Worm (Caenorhabditis elegans) whole organism, L1 larva: ENCODE measurements around the gene msp-64.

Experiments
- C04F5.9 ChIP-seq: sonication (generic microtip); optimal IDR thresholded peaks from 2 replicates; lab custom pipeline; 2016; ENCODE audit warnings: missing genetic modification characterization, missing compliant biosample characterization
- C16A3.4 ChIP-seq: fragments of 150-350 bp; optimal IDR thresholded peaks from 2 replicates; lab custom pipeline; 2014; ENCODE audit warnings: missing biosample characterization, missing genetic modification characterization
- F16B12.6 ChIP-seq: fragments of 150-350 bp; optimal IDR thresholded peaks from 2 replicates; lab custom pipeline; 2014; ENCODE audit warnings: missing biosample characterization, missing genetic modification characterization
- aha-1 ChIP-seq: fragments of 150-350 bp; optimal IDR thresholded peaks from 2 replicates; lab custom pipeline; 2014; ENCODE audit warnings: missing biosample characterization, missing genetic modification characterization
- aly-2 ChIP-seq: fragments of 150-350 bp; optimal IDR thresholded peaks from 2 replicates; lab custom pipeline; 2014; ENCODE audit warnings: missing biosample characterization, missing genetic modification characterization
- ceh-63 ChIP-seq: fragments of 200-800 bp; sonication (Bioruptor generic); optimal IDR thresholded peaks from 2 replicates; lab custom pipeline; 2018; ENCODE audit warnings: mild to moderate bottlenecking, missing genetic modification characterization, missing compliant biosample characterization
- ceh-8 ChIP-seq: fragments of 200-800 bp; sonication (Bioruptor generic); optimal IDR thresholded peaks from 2 replicates; lab custom pipeline; 2018; ENCODE audit warnings: mild to moderate bottlenecking, missing genetic modification characterization, moderate library complexity, missing compliant biosample characterization
- ceh-82 ChIP-seq, 3 experiments: fragments of 150-350 bp in 1 of 3; sonication (generic microtip) in 2 of 3; optimal IDR thresholded peaks; 2 replicates each; lab custom pipeline; 2014 to 2017; ENCODE audit warnings: missing biosample characterization in 3 of 3, missing genetic modification characterization in 3 of 3
- ceh-88 ChIP-seq: fragments of 200-800 bp; sonication (Bioruptor generic); IDR thresholded peaks from 2 replicates; pipeline ENCODE4 v1.3.6; 2022; ENCODE audit warnings: missing genetic modification characterization, missing compliant biosample characterization
- ces-1 ChIP-seq: fragments of 150-350 bp; optimal IDR thresholded peaks from 2 replicates; lab custom pipeline; 2014; ENCODE audit warnings: missing biosample characterization, missing genetic modification reagents, missing genetic modification characterization
- dpl-1 ChIP-seq, 3 experiments: fragments of 150-350 bp in 2 of 3; sonication (generic microtip) in 1 of 3; optimal IDR thresholded peaks; 2 replicates each; lab custom pipeline; 2014 to 2017; ENCODE audit warnings: missing biosample characterization in 3 of 3, missing genetic modification characterization in 3 of 3, missing genetic modification reagents in 3 of 3
- dsc-1 ChIP-seq: sonication (generic microtip); optimal IDR thresholded peaks from 2 replicates; lab custom pipeline; 2016; ENCODE audit warnings: mild to moderate bottlenecking, missing genetic modification characterization, missing compliant biosample characterization
- efl-1 ChIP-seq, 4 experiments: fragments of 150-350 bp; optimal IDR thresholded peaks in 3 of 4; peaks in 1 of 4; 1 replicate in 1 of 4; 2 replicates in 3 of 4; lab custom pipeline; 2014; ENCODE audit warnings: missing biosample characterization in 2 of 4, missing genetic modification characterization in 2 of 4, missing genetic modification reagents in 2 of 4
- elt-3 ChIP-seq, 6 experiments: fragments of 150-350 bp in 1 of 6; sonication (generic microtip); optimal IDR thresholded peaks; 2 replicates each; lab custom pipeline; 2017 to 2018; ENCODE audit warnings: missing biosample characterization in 6 of 6, missing genetic modification characterization in 6 of 6, inconsistent platforms in 1 of 6
- fos-1 ChIP-seq: fragments of 150-350 bp; optimal IDR thresholded peaks from 2 replicates; lab custom pipeline; 2014; ENCODE audit warnings: missing biosample characterization, missing genetic modification characterization
- grh-1 ChIP-seq: fragments of 200-800 bp; sonication (Bioruptor generic); IDR thresholded peaks from 2 replicates; pipeline ENCODE4 v1.3.6; 2022; ENCODE audit warnings: missing genetic modification reagents, missing genetic modification characterization, missing compliant biosample characterization
- hlh-17 ChIP-seq: fragments of 200-800 bp; sonication (Bioruptor generic); optimal IDR thresholded peaks from 2 replicates; lab custom pipeline; 2018; ENCODE audit warnings: missing genetic modification characterization, mild to moderate bottlenecking, missing compliant biosample characterization, moderate library complexity, borderline replicate concordance
- irx-1 ChIP-seq: sonication (generic microtip); optimal IDR thresholded peaks from 2 replicates; lab custom pipeline; 2016; ENCODE audit warnings: missing genetic modification characterization, missing compliant biosample characterization
- lin-14 ChIP-seq: fragments of 200-800 bp; sonication (Bioruptor generic); optimal IDR thresholded peaks from 2 replicates; lab custom pipeline; 2018; ENCODE audit warnings: mild to moderate bottlenecking, missing genetic modification characterization, moderate library complexity, missing compliant biosample characterization
- lin-35 ChIP-seq, 2 experiments: fragments of 150-350 bp; optimal IDR thresholded peaks; 2 replicates each; lab custom pipeline; 2014; ENCODE audit warnings: missing biosample characterization in 2 of 2, missing genetic modification characterization in 2 of 2, missing genetic modification reagents in 2 of 2
- lsy-2 ChIP-seq, 2 experiments: fragments of 150-350 bp; optimal IDR thresholded peaks; 2 replicates each; lab custom pipeline; 2014; ENCODE audit warnings: missing biosample characterization in 2 of 2, missing genetic modification characterization in 2 of 2
- mdl-1 ChIP-seq, 2 experiments: fragments of 150-350 bp; optimal IDR thresholded peaks; 2 replicates each; lab custom pipeline; 2014 to 2017; ENCODE audit warnings: missing biosample characterization in 2 of 2, missing genetic modification characterization in 2 of 2, inconsistent platforms in 1 of 2
- mep-1 ChIP-seq: fragments of 150-350 bp; optimal IDR thresholded peaks from 2 replicates; lab custom pipeline; 2014; ENCODE audit warnings: missing biosample characterization, missing genetic modification characterization
- nhr-20 ChIP-seq: sonication (generic microtip); optimal IDR thresholded peaks from 2 replicates; lab custom pipeline; 2016; ENCODE audit warnings: mild to moderate bottlenecking, missing genetic modification characterization, missing compliant biosample characterization
- nhr-47 ChIP-seq: sonication (generic microtip); optimal IDR thresholded peaks from 2 replicates; lab custom pipeline; 2016; ENCODE audit warnings: mild to moderate bottlenecking, missing genetic modification characterization, moderate library complexity, missing compliant biosample characterization
- nhr-71 ChIP-seq: sonication (generic microtip); optimal IDR thresholded peaks from 2 replicates; lab custom pipeline; 2016; ENCODE audit warnings: mild to moderate bottlenecking, missing genetic modification characterization, moderate library complexity, missing compliant biosample characterization
- nhr-84 ChIP-seq: sonication (generic microtip); optimal IDR thresholded peaks from 2 replicates; lab custom pipeline; 2017; ENCODE audit warnings: missing biosample characterization, missing genetic modification characterization
- nhr-85 ChIP-seq: sonication (generic microtip); peaks from one replicate; lab custom pipeline; 2016; ENCODE audit warnings: missing genetic modification characterization, inconsistent platforms, missing compliant biosample characterization
- pag-3 ChIP-seq: sonication (generic microtip); optimal IDR thresholded peaks from 2 replicates; lab custom pipeline; 2017; ENCODE audit warnings: missing genetic modification characterization, mild to moderate bottlenecking, missing compliant biosample characterization, antibody characterized with exemption, borderline replicate concordance; ENCODE audit not compliant: insufficient read depth
- pax-3 ChIP-seq: fragments of 200-800 bp; sonication (Bioruptor generic); optimal IDR thresholded peaks from 2 replicates; lab custom pipeline; 2018; ENCODE audit warnings: mild to moderate bottlenecking, missing genetic modification characterization, moderate library complexity, missing compliant biosample characterization
- pqm-1 ChIP-seq: sonication (generic microtip); optimal IDR thresholded peaks from 3 replicates; lab custom pipeline; 2017; ENCODE audit warnings: missing biosample characterization, missing genetic modification characterization
- rnt-1 ChIP-seq: sonication (generic microtip); optimal IDR thresholded peaks from 2 replicates; lab custom pipeline; 2016; ENCODE audit warnings: mild to moderate bottlenecking, missing genetic modification characterization, moderate library complexity, missing compliant biosample characterization
- snpc-4 ChIP-seq: fragments of 150-350 bp; optimal IDR thresholded peaks from 2 replicates; lab custom pipeline; 2014; ENCODE audit warnings: missing biosample characterization, missing genetic modification characterization
- snu-23 ChIP-seq: sonication (generic microtip); optimal IDR thresholded peaks from 2 replicates; lab custom pipeline; 2016; ENCODE audit warnings: missing genetic modification characterization, missing compliant biosample characterization
- sup-37 ChIP-seq: fragments of 200-800 bp; sonication (Bioruptor generic); optimal IDR thresholded peaks from 2 replicates; lab custom pipeline; 2018; ENCODE audit warnings: mild to moderate bottlenecking, missing genetic modification characterization, missing compliant biosample characterization
- swsn-7 ChIP-seq: sonication (generic microtip); optimal IDR thresholded peaks from 2 replicates; lab custom pipeline; 2016; ENCODE audit warnings: missing genetic modification characterization, missing compliant biosample characterization
- unc-130 ChIP-seq: fragments of 150-350 bp; optimal IDR thresholded peaks from 2 replicates; lab custom pipeline; 2017; ENCODE audit warnings: missing biosample characterization, missing genetic modification characterization, inconsistent platforms
- xbp-1 ChIP-seq: sonication (generic microtip); optimal IDR thresholded peaks from 2 replicates; lab custom pipeline; 2016; ENCODE audit warnings: missing genetic modification characterization, missing compliant biosample characterization
- zag-1 ChIP-seq: fragments of 150-350 bp; optimal IDR thresholded peaks from 2 replicates; lab custom pipeline; 2014; ENCODE audit warnings: missing biosample characterization, missing genetic modification characterization
- ztf-11 ChIP-seq, 2 experiments: sonication (generic microtip); optimal IDR thresholded peaks; 2 replicates each; lab custom pipeline; 2016 to 2017; ENCODE audit warnings: missing genetic modification characterization in 2 of 2, missing biosample characterization in 1 of 2, missing compliant biosample characterization in 1 of 2
- ztf-4 ChIP-seq: fragments of 150-350 bp; optimal IDR thresholded peaks from 2 replicates; lab custom pipeline; 2014; ENCODE audit warnings: missing biosample characterization, missing genetic modification characterization

Gene msp-64

ce11 chrII:5841053-5841547, 31.0 kb upstream of the msp-64 start, which contains the start of gene lec-5 (continued):
- TF ChIP-seq mep-1 (tag; lab: Kevin White, UChicago) (peak; percentile 2), ces-1 (GFP tag; lab: Kevin White, UChicago) (no peak), zag-1 (tag; lab: Kevin White, UChicago) (no peak), aly-2 (tag; lab: Kevin White, UChicago) (no peak), irx-1 (tag; lab: Kevin White, UChicago) (no peak), mdl-1 (tag; optimal IDR thresholded peaks at IDR 0.05; lab: Kevin White, UChicago) (no peak), rnt-1 (tag; lab: Kevin White, UChicago) (peak; percentile 56), aha-1 (tag; lab: Kevin White, UChicago) (no peak), unc-130 (tag; lab: Kevin White, UChicago) (peak; percentile 63), pag-3 (tag; lab: Kevin White, UChicago) (peak; percentile 79), fos-1 (tag; lab: Kevin White, UChicago) (no peak), C16A3.4 (tag; lab: Kevin White, UChicago) (no peak), dsc-1 (peak; percentile 56), grh-1 (GFP tag; lab: Robert Waterston, UW) (no peak), C04F5.9 (tag; lab: Kevin White, UChicago) (no peak), ceh-88 (GFP tag; lab: Robert Waterston, UW) (no peak), snpc-4 (no peak), pax-3 (tag; lab: Kevin White, UChicago) (no peak), ceh-8 (no peak)

ce11 chrII:5839227-5839626, 29.1 kb upstream of the msp-64 start, which contains the start of gene ZK1248.19:
Gene ZK1248.19 (minus strand): TSS chrII:5839414.
- TF ChIP-seq ztf-4 (tag; lab: Kevin White, UChicago): no peak
- no peak for TF ChIP-seq aly-2 (tag; lab: Kevin White, UChicago)
- TF ChIP-seq pag-3 (tag; lab: Kevin White, UChicago): no peak
- no peak for TF ChIP-seq ztf-11 (tag; optimal IDR thresholded peaks at IDR 0.05; lab: Kevin White, UChicago)
- peak; percentile 14 for TF ChIP-seq dsc-1
- peak in 1 of 3 experiments; percentile 13 for TF ChIP-seq ceh-82 (tag; optimal IDR thresholded peaks at IDR 0.05; lab: Kevin White, UChicago)
- TF ChIP-seq lsy-2 (tag; optimal IDR thresholded peaks at IDR 0.05; lab: Kevin White, UChicago): peak; percentile 42 to 58
- no peak for TF ChIP-seq ceh-63 (GFP tag; lab: Kevin White, UChicago)
- TF ChIP-seq C16A3.4 (tag; lab: Kevin White, UChicago): peak; percentile 54
- peak; percentile 5 to 49 (median 31) for TF ChIP-seq dpl-1 (GFP tag; optimal IDR thresholded peaks at IDR 0.05; lab: Kevin White, UChicago)
- TF ChIP-seq grh-1 (GFP tag; lab: Robert Waterston, UW): no peak
- no peak for TF ChIP-seq nhr-84
- peak; percentile 56 for TF ChIP-seq rnt-1 (tag; lab: Kevin White, UChicago)
- TF ChIP-seq pqm-1 (tag; lab: Kevin White, UChicago): no peak
- TF ChIP-seq nhr-71 (tag; lab: Kevin White, UChicago): peak; percentile 43
- TF ChIP-seq swsn-7 (tag; lab: Kevin White, UChicago): peak; percentile 17
- peak; percentile 13 for TF ChIP-seq lin-14 (GFP tag; lab: Kevin White, UChicago)
- peak in 1 of 2 experiments; percentile 39 for TF ChIP-seq lin-35 (GFP tag; optimal IDR thresholded peaks at IDR 0.05; lab: Kevin White, UChicago)
- TF ChIP-seq snu-23 (GFP tag; lab: Kevin White, UChicago): peak; percentile 53
- peak; percentile 9 for TF ChIP-seq nhr-85 (tag; lab: Kevin White, UChicago)
- peak; percentile 0 for TF ChIP-seq snpc-4
- TF ChIP-seq unc-130 (tag; lab: Kevin White, UChicago): peak; percentile 32
- peak; percentile 53 to 54 for TF ChIP-seq efl-1 (optimal IDR thresholded peaks at IDR 0.05; lab: Kevin White, UChicago)
- peak; percentile 32 to 95 for TF ChIP-seq efl-1 (GFP tag; optimal IDR thresholded peaks at IDR 0.05 in 1 of 2; lab: Kevin White, UChicago)
- TF ChIP-seq nhr-47 (tag; lab: Kevin White, UChicago): peak; percentile 35
- TF ChIP-seq nhr-20 (tag; lab: Kevin White, UChicago): peak; percentile 39
- TF ChIP-seq mep-1 (tag; lab: Kevin White, UChicago): peak; percentile 16
- TF ChIP-seq xbp-1: peak; percentile 15
- no peak for TF ChIP-seq sup-37
- peak; percentile 88 for TF ChIP-seq F16B12.6 (tag; lab: Kevin White, UChicago)
- peak in 1 of 6 experiments; percentile 4 for TF ChIP-seq elt-3 (tag; optimal IDR thresholded peaks at IDR 0.05; lab: Kevin White, UChicago)
- no peak for TF ChIP-seq hlh-17 (GFP tag; lab: Kevin White, UChicago)
